Fruit fly (Drosophila melanogaster) S2 (cell line): ENCODE data around the gene CG14322.

ENCODE experiments used
- CG8478 ChIP-seq: fragments of >200 bp; optimal IDR thresholded peaks from 2 replicates; lab custom pipeline; 2018
- CTCF ChIP-seq, 2 experiments: fragments of >200 bp; optimal IDR thresholded peaks; 2 replicates each; lab custom pipeline; 2018

- TF ChIP-seq CG8478 (lab: Kevin White, UChicago) (no peak), CTCF (optimal IDR thresholded peaks at IDR 0.05; lab: Kevin White, UChicago) (no peak)
These were observed 2.2 kb upstream of the CG14322 start for dm6 chr3R:17645239-17645638.
